Worm (Caenorhabditis elegans): ENCODE results near the gene F35H10.6.

- TF ChIP-seq snpc-4 (tag; optimal IDR thresholded peaks at IDR 0.05) = no peak
- no peak for TF ChIP-seq nhr-12 (tag; optimal IDR thresholded peaks at IDR 0.05)
- no peak for TF ChIP-seq sptf-1 (tag; optimal IDR thresholded peaks at IDR 0.05)
- TF ChIP-seq elt-3 (tag; optimal IDR thresholded peaks at IDR 0.05) = no peak
- TF ChIP-seq pha-4 (tag; optimal IDR thresholded peaks at IDR 0.05) = no peak
- TF ChIP-seq nhr-2 (tag; optimal IDR thresholded peaks at IDR 0.05) = no peak
These were observed 3.0 kb downstream of the F35H10.6 start for ce11 chrIV:8302648-8303161.
